Worm (Caenorhabditis elegans): ENCODE results near the gene Y59H11AM.4.

DNA sequence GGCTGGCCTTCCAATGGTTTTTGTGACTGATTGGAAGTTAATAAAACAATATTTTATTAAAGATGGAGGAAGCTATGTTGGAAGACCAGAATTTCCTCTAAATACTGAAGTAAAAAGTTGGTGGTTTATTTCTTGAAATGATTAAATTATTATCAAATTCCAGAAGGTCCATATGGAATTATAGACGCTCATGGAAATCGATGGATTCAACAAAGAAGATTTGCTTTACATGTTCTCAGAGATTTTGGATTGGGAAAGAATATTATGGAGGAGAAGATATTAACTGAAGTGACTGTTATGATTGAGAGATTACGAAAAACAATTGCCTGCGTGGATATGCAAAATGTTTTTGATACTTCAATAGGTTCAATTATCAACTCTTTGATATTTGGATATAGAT lies 45.2 kb upstream of the Y59H11AM.4 start:
- TF ChIP-seq ztf-11 (tag; optimal IDR thresholded peaks at IDR 0.05), result no peak
- no peak for TF ChIP-seq Y5F2A.4 (GFP tag; optimal IDR thresholded peaks at IDR 0.05)
- TF ChIP-seq ces-1 (GFP tag; optimal IDR thresholded peaks at IDR 0.05), result no peak
- TF ChIP-seq ceh-82 (tag; optimal IDR thresholded peaks at IDR 0.05), result no peak
- TF ChIP-seq nhr-77 (tag; optimal IDR thresholded peaks at IDR 0.05), result no peak
